Fruit fly (Drosophila melanogaster) whole organism, embryonic: ENCODE results near the gene Snm1.

Source experiments
- Abd-B ChIP-seq: fragments of 200-800 bp; sonication (Bioruptor generic); optimal IDR thresholded peaks from 2 replicates; lab custom pipeline; 2018; ENCODE audit warnings: missing biosample characterization, mild to moderate bottlenecking, missing genetic modification characterization, moderate library complexity
- Antp ChIP-seq: fragments of 200-800 bp; sonication (Bioruptor generic); optimal IDR thresholded peaks from 3 replicates; lab custom pipeline; 2016; ENCODE audit warnings: missing biosample characterization, missing genetic modification characterization
- Bgb ChIP-seq: fragments of 200-800 bp; sonication (Bioruptor generic); IDR thresholded peaks from 2 replicates; pipeline ENCODE4 v1.3.6; 2022; ENCODE audit warnings: missing biosample characterization, missing genetic modification characterization; ENCODE audit not compliant: partially characterized antibody
- CG10565 ChIP-seq: fragments of 200-800 bp; sonication (Bioruptor generic); optimal IDR thresholded peaks from 3 replicates; lab custom pipeline; 2016; ENCODE audit warnings: missing biosample characterization, mild to moderate bottlenecking, missing genetic modification characterization
- CG11695 ChIP-seq: fragments of 200-800 bp; sonication (Bioruptor generic); IDR thresholded peaks from 3 replicates; pipeline ENCODE4 v1.3.6; 2022; ENCODE audit warnings: missing biosample characterization, missing genetic modification characterization
- CG12155 ChIP-seq: fragments of 200-800 bp; sonication (Bioruptor generic); optimal IDR thresholded peaks from 3 replicates; lab custom pipeline; 2016; ENCODE audit warnings: missing biosample characterization, missing genetic modification characterization
- CG13296 ChIP-seq: fragments of 200-800 bp; sonication (Bioruptor generic); optimal IDR thresholded peaks from 3 replicates; lab custom pipeline; 2018; ENCODE audit warnings: missing biosample characterization, mild to moderate bottlenecking, missing genetic modification characterization
- CG14710 ChIP-seq: fragments of 200-800 bp; sonication (Bioruptor generic); optimal IDR thresholded peaks from 3 replicates; lab custom pipeline; 2019; ENCODE audit warnings: missing biosample characterization, mild to moderate bottlenecking, missing genetic modification characterization, moderate library complexity
- CG15073 ChIP-seq: fragments of 200-800 bp; sonication (Bioruptor generic); optimal IDR thresholded peaks from 2 replicates; lab custom pipeline; 2016; ENCODE audit warnings: missing biosample characterization, missing genetic modification characterization
- CG1602 ChIP-seq: fragments of 200-800 bp; sonication (Bioruptor generic); optimal IDR thresholded peaks from 3 replicates; lab custom pipeline; 2016; ENCODE audit warnings: missing biosample characterization, missing genetic modification characterization
- CG17802 ChIP-seq: fragments of 200-800 bp; sonication (Bioruptor generic); optimal IDR thresholded peaks from 2 replicates; lab custom pipeline; 2018; ENCODE audit warnings: missing biosample characterization, mild to moderate bottlenecking, missing genetic modification characterization, moderate library complexity
- CG2199 ChIP-seq: fragments of 200-800 bp; sonication (Bioruptor generic); IDR thresholded peaks from 3 replicates; pipeline ENCODE4 v1.3.6; 2022; ENCODE audit warnings: missing biosample characterization, missing genetic modification characterization
- CG30020 ChIP-seq: fragments of 200-800 bp; optimal IDR thresholded peaks from 2 replicates; lab custom pipeline; 2019; ENCODE audit warnings: missing biosample characterization, mild to moderate bottlenecking, missing genetic modification characterization, moderate library complexity
- CG3838 ChIP-seq: fragments of 200-800 bp; sonication (Bioruptor generic); optimal IDR thresholded peaks from 3 replicates; lab custom pipeline; 2016; ENCODE audit warnings: missing biosample characterization, missing genetic modification characterization
- CG4360 ChIP-seq: fragments of 200-800 bp; sonication (Bioruptor generic); IDR thresholded peaks from 2 replicates; pipeline ENCODE4 v1.3.6; 2022; ENCODE audit warnings: missing biosample characterization, missing genetic modification characterization
- CG4617 ChIP-seq: fragments of 200-800 bp; sonication (Bioruptor generic); optimal IDR thresholded peaks from 3 replicates; lab custom pipeline; 2016; ENCODE audit warnings: missing biosample characterization, missing genetic modification characterization, borderline replicate concordance
- CG4854 ChIP-seq: fragments of 200-800 bp; sonication (Bioruptor generic); optimal IDR thresholded peaks from 2 replicates; lab custom pipeline; 2016; ENCODE audit warnings: missing biosample characterization, missing genetic modification characterization, inconsistent platforms
- CG5953 ChIP-seq: fragments of 200-800 bp; sonication (Bioruptor generic); IDR thresholded peaks from 2 replicates; pipeline ENCODE4 v1.3.6; 2022; ENCODE audit warnings: missing biosample characterization, missing genetic modification characterization
- CG7963 ChIP-seq: fragments of 200-800 bp; sonication (Bioruptor generic); IDR thresholded peaks from 3 replicates; pipeline ENCODE4 v1.3.6; 2022; ENCODE audit warnings: missing biosample characterization, missing genetic modification characterization; ENCODE audit not compliant: partially characterized antibody
- CG9215 ChIP-seq: fragments of 200-800 bp; sonication (Bioruptor generic); IDR thresholded peaks from 2 replicates; pipeline ENCODE4 v1.3.6; 2022; ENCODE audit warnings: missing biosample characterization, missing genetic modification characterization
- CkIIα-i1 ChIP-seq: fragments of 200-800 bp; sonication (Bioruptor generic); IDR thresholded peaks from 2 replicates; pipeline ENCODE4 v1.3.6; 2022; ENCODE audit warnings: missing biosample characterization, missing genetic modification characterization
- CrebB ChIP-seq: fragments of 200-800 bp; sonication (Bioruptor generic); optimal IDR thresholded peaks from 3 replicates; lab custom pipeline; 2018; ENCODE audit warnings: missing biosample characterization, mild to moderate bottlenecking, missing genetic modification characterization
- D19B ChIP-seq: fragments of 200-800 bp; sonication (Bioruptor generic); optimal IDR thresholded peaks from 2 replicates; lab custom pipeline; 2017; ENCODE audit warnings: missing biosample characterization, mild to moderate bottlenecking, missing genetic modification characterization
- Dip2 ChIP-seq: fragments of 200-800 bp; sonication (Bioruptor generic); IDR thresholded peaks from 2 replicates; pipeline ENCODE4 v1.3.6; 2022; ENCODE audit warnings: missing biosample characterization, missing genetic modification characterization
- Dp ChIP-seq: fragments of 200-800 bp; sonication (Bioruptor generic); optimal IDR thresholded peaks from 2 replicates; lab custom pipeline; 2018; ENCODE audit warnings: missing biosample characterization, mild to moderate bottlenecking, missing genetic modification characterization, moderate library complexity
- ERR ChIP-seq: fragments of 200-800 bp; sonication (Bioruptor generic); optimal IDR thresholded peaks from 2 replicates; lab custom pipeline; 2016; ENCODE audit warnings: missing biosample characterization, missing genetic modification characterization
- H2.0 ChIP-seq: fragments of 200-800 bp; sonication (Bioruptor generic); IDR thresholded peaks from 2 replicates; pipeline ENCODE4 v1.3.6; 2022; ENCODE audit warnings: missing biosample characterization, missing genetic modification characterization
- HLHmδ ChIP-seq: fragments of 200-800 bp; sonication (Bioruptor generic); optimal IDR thresholded peaks from 2 replicates; lab custom pipeline; 2018; ENCODE audit warnings: missing biosample characterization, mild to moderate bottlenecking, missing genetic modification characterization, moderate library complexity
- Jarid2 ChIP-seq: fragments of 200-800 bp; sonication (Bioruptor generic); optimal IDR thresholded peaks from 3 replicates; lab custom pipeline; 2017; ENCODE audit warnings: mild to moderate bottlenecking, missing biosample characterization, missing genetic modification reagents, missing genetic modification characterization
- Kr ChIP-seq: fragments of 200-800 bp; sonication (Bioruptor generic); optimal IDR thresholded peaks from 2 replicates; lab custom pipeline; 2017; ENCODE audit warnings: missing biosample characterization, mild to moderate bottlenecking, missing genetic modification characterization
- MTF-1 ChIP-seq: fragments of 200-800 bp; sonication (Bioruptor generic); optimal IDR thresholded peaks from 2 replicates; lab custom pipeline; 2018; ENCODE audit warnings: missing biosample characterization, mild to moderate bottlenecking, missing genetic modification characterization, borderline replicate concordance
- Mes4 ChIP-seq: fragments of 200-800 bp; sonication (Bioruptor generic); optimal IDR thresholded peaks from 2 replicates; lab custom pipeline; 2016; ENCODE audit warnings: missing biosample characterization, missing genetic modification characterization
- Opbp ChIP-seq: fragments of 200-800 bp; sonication (Bioruptor generic); IDR thresholded peaks from 3 replicates; pipeline ENCODE4 v1.3.6; 2022; ENCODE audit warnings: missing biosample characterization, missing genetic modification characterization; ENCODE audit not compliant: partially characterized antibody
- Scr ChIP-seq: fragments of 200-800 bp; sonication (Bioruptor generic); IDR thresholded peaks from 2 replicates; pipeline ENCODE4 v1.3.6; 2022; ENCODE audit warnings: missing biosample characterization, missing genetic modification characterization; ENCODE audit not compliant: partially characterized antibody
- Six4 ChIP-seq: fragments of 200-800 bp; sonication (Bioruptor generic); optimal IDR thresholded peaks from 2 replicates; lab custom pipeline; 2016; ENCODE audit warnings: missing biosample characterization, missing genetic modification characterization
- Spps ChIP-seq: fragments of 200-800 bp; sonication (Bioruptor generic); optimal IDR thresholded peaks from 2 replicates; lab custom pipeline; 2018; ENCODE audit warnings: missing biosample characterization, mild to moderate bottlenecking, missing genetic modification characterization
- ab ChIP-seq: fragments of 200-800 bp; sonication (Bioruptor generic); optimal IDR thresholded peaks from 2 replicates; lab custom pipeline; 2016; ENCODE audit warnings: missing biosample characterization, missing genetic modification characterization
- da ChIP-seq: fragments of 200-800 bp; sonication (Bioruptor generic); optimal IDR thresholded peaks from 2 replicates; lab custom pipeline; 2016; ENCODE audit warnings: missing biosample characterization, missing genetic modification characterization
- danr ChIP-seq: fragments of 200-800 bp; sonication (Bioruptor generic); IDR thresholded peaks from 2 replicates; pipeline ENCODE4 v1.3.6; 2022; ENCODE audit warnings: missing biosample characterization, missing genetic modification characterization
- dpn ChIP-seq, 2 experiments: fragments of 200-800 bp; sonication (Bioruptor generic); optimal IDR thresholded peaks; 3 replicates each; lab custom pipeline; 2016; ENCODE audit warnings: missing biosample characterization in 2 of 2, missing genetic modification characterization in 2 of 2
- exex ChIP-seq: fragments of 200-800 bp; sonication (Bioruptor generic); optimal IDR thresholded peaks from 4 replicates; lab custom pipeline; 2018; ENCODE audit warnings: missing biosample characterization, mild to moderate bottlenecking, missing genetic modification characterization, moderate library complexity
- hkb ChIP-seq, 2 experiments: fragments of 200-800 bp in 1 of 2; fragments of >200 bp in 1 of 2; sonication (Bioruptor generic) in 1 of 2; IDR thresholded peaks in 1 of 2; optimal IDR thresholded peaks in 1 of 2; 2 replicates each; pipeline versions ENCODE4 v1.3.6 to Lab custom; 2017 to 2022; ENCODE audit warnings: missing biosample characterization in 1 of 2, missing genetic modification characterization in 1 of 2
- pho ChIP-seq: fragments of 200-800 bp; sonication (Bioruptor generic); optimal IDR thresholded peaks from 2 replicates; lab custom pipeline; 2016; ENCODE audit warnings: missing biosample characterization, missing genetic modification characterization
- sc ChIP-seq, 3 experiments: fragments of >200 bp in 2 of 3; fragments of 200-800 bp in 1 of 3; sonication (Bioruptor generic) in 1 of 3; optimal IDR thresholded peaks; 2 replicates in 2 of 3; 3 replicates in 1 of 3; lab custom pipeline; 2017; ENCODE audit warnings: mild to moderate bottlenecking in 1 of 3, missing biosample characterization in 1 of 3, missing genetic modification characterization in 1 of 3, missing genetic modification reagents in 1 of 3
- sr ChIP-seq: fragments of 200-800 bp; sonication (Bioruptor generic); IDR thresholded peaks from 3 replicates; pipeline ENCODE4 v1.3.6; 2022; ENCODE audit warnings: missing biosample characterization, missing genetic modification characterization
- tup ChIP-seq: fragments of 200-800 bp; sonication (Bioruptor generic); optimal IDR thresholded peaks from 2 replicates; lab custom pipeline; 2016; ENCODE audit warnings: missing biosample characterization, mild to moderate bottlenecking, missing genetic modification characterization, moderate library complexity
- wek ChIP-seq: fragments of 200-800 bp; sonication (Bioruptor generic); optimal IDR thresholded peaks from 3 replicates; lab custom pipeline; 2018; ENCODE audit warnings: missing biosample characterization, mild to moderate bottlenecking, missing genetic modification characterization, moderate library complexity
- yki ChIP-seq: fragments of >200 bp; optimal IDR thresholded peaks from 3 replicates; lab custom pipeline; 2018

The Snm1 gene

DNA sequence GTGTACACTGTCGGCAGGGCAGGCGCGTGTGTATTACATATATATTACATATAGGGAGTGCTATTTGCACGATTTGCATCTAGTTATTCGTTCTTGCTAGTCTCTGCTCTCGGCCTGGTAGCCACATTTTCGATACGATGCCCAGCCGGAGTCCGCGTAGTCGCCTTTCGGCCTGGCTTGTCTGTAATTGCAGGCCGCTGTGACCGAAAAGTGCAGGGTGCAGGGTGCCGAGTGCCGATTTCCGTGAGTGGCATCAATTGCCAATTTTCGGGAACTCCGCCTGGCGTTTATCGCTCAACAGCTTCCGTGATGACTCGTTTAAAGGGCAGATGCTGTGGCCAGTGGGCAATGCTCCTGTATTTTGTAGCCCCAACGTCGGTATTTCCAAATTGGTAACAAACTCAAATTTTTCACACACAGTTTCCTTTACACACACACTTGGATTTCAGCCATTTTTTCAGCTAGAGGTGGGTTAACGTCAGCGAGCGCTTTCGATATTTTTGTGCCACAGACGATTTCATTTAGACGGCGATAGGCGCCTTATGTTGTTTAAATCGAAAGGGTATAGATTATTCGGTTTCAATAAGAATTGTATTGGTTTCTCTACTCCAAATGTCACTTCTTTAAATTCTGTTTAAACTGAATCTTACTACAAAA lies 33.1 kb downstream of the Snm1 start, which contains the start of gene CG2926 (continued):
- TF ChIP-seq MTF-1 (no peak), CG2199 (no peak), ab (no peak), HLHmδ (GFP tag; lab: Kevin White, UChicago) (no peak), da (GFP tag; lab: Kevin White, UChicago) (no peak)

- no peak for TF ChIP-seq CG4360 (GFP tag; lab: Robert Waterston, UW)
- TF ChIP-seq CG30020, result peak; percentile 25
- peak; percentile 10 for TF ChIP-seq Dp
- peak; percentile 40 for TF ChIP-seq CG17802
- no peak for TF ChIP-seq tup (GFP tag; lab: Kevin White, UChicago)
- TF ChIP-seq wek (GFP tag; lab: Kevin White, UChicago), result peak; percentile 28
- TF ChIP-seq CG7963, result no peak
- peak; percentile 24 for TF ChIP-seq CG14710
- TF ChIP-seq CG10565 (GFP tag; lab: Kevin White, UChicago), result no peak
- TF ChIP-seq Abd-B (GFP tag; lab: Kevin White, UChicago), result no peak
- TF ChIP-seq Bgb, result no peak
- peak; percentile 36; the same call in 1 of the 2 replicates for TF ChIP-seq Scr (GFP tag; lab: Robert Waterston, UW)
- TF ChIP-seq Antp (GFP tag; lab: Kevin White, UChicago), result no peak
Observed at dm6 chr3R:5588573-5588972, 33.7 kb downstream of the Snm1 start, which contains the start of gene PolZ2. TSS of gene PolZ2 (plus strand) at chr3R:5588873.

- no peak for TF ChIP-seq yki (lab: Kevin White, UChicago)
- TF ChIP-seq sc (optimal IDR thresholded peaks at IDR 0.05; lab: Kevin White, UChicago), result no peak
- no peak for TF ChIP-seq sc (GFP tag; optimal IDR thresholded peaks at IDR 0.05; lab: Kevin White, UChicago)
- TF ChIP-seq CG15073, result no peak
- TF ChIP-seq Mes4, result peak; percentile 31
- no peak for TF ChIP-seq D19B (GFP tag; lab: Kevin White, UChicago)
- no peak for TF ChIP-seq hkb (optimal IDR thresholded peaks at IDR 0.05; lab: Kevin White, UChicago)
- no peak for TF ChIP-seq hkb (GFP tag; IDR thresholded peaks at IDR 0.05; lab: Robert Waterston, UW)
- TF ChIP-seq CG3838 (GFP tag; lab: Kevin White, UChicago), result no peak
- TF ChIP-seq CG13296 (GFP tag; lab: Kevin White, UChicago), result peak; percentile 7
- no peak for TF ChIP-seq CkIIα-i1 (GFP tag; lab: Robert Waterston, UW)
- peak; percentile 16 to 21 for TF ChIP-seq dpn (GFP tag; optimal IDR thresholded peaks at IDR 0.05; lab: Kevin White, UChicago)
- no peak for TF ChIP-seq CG1602 (GFP tag; lab: Kevin White, UChicago)
- no peak for TF ChIP-seq Jarid2 (GFP tag; lab: Kevin White, UChicago)
- no peak for TF ChIP-seq danr
- TF ChIP-seq CG9215 (GFP tag; lab: Robert Waterston, UW), result no peak
- TF ChIP-seq exex (tag; lab: Kevin White, UChicago), result no peak
- TF ChIP-seq pho (GFP tag; lab: Kevin White, UChicago), result peak; percentile 26
- no peak for TF ChIP-seq CrebB (tag; lab: Kevin White, UChicago)
- no peak for TF ChIP-seq H2.0 (GFP tag; lab: Robert Waterston, UW)
- TF ChIP-seq Spps, result peak; percentile 12
- TF ChIP-seq Dip2, result no peak
- peak; percentile 42 for TF ChIP-seq CG12155 (GFP tag; lab: Kevin White, UChicago)
- peak; percentile 53 for TF ChIP-seq CG4617 (GFP tag; lab: Kevin White, UChicago)
- TF ChIP-seq sr (GFP tag; lab: Robert Waterston, UW), result no peak
- TF ChIP-seq CG11695 (GFP tag; lab: Robert Waterston, UW), result no peak
- TF ChIP-seq Kr, result no peak
- no peak for TF ChIP-seq CG5953 (GFP tag; lab: Robert Waterston, UW)
- TF ChIP-seq Opbp (GFP tag; lab: Robert Waterston, UW), result no peak; the same call in 2 of the 3 replicates
- no peak for TF ChIP-seq CG4854 (GFP tag; lab: Kevin White, UChicago)
- no peak for TF ChIP-seq ERR (GFP tag; lab: Kevin White, UChicago)
- TF ChIP-seq Six4 (GFP tag; lab: Kevin White, UChicago), result no peak
Observed at dm6 chr3R:5591398-5591853, 36.5 kb downstream of the Snm1 start, which contains the start of the genes noi and Vha26. TSS of gene noi (minus strand) at chr3R:5591459. TSS of gene Vha26 (plus strand) at chr3R:5591763.
